Fruit fly (Drosophila melanogaster) whole organism, pupa: Measurements from ENCODE around the gene PXo.

Experiments
- CG15710 ChIP-seq: fragments of 200-800 bp; sonication (Bioruptor generic); optimal IDR thresholded peaks from 2 replicates; lab custom pipeline; 2018; ENCODE audit warnings: missing biosample characterization, mild to moderate bottlenecking, missing genetic modification characterization, moderate library complexity
- CG8301 ChIP-seq: fragments of 200-800 bp; sonication (Bioruptor generic); optimal IDR thresholded peaks from 2 replicates; lab custom pipeline; 2018; ENCODE audit warnings: missing biosample characterization, mild to moderate bottlenecking, missing genetic modification characterization
- CG9948 ChIP-seq: fragments of 200-800 bp; sonication (Bioruptor generic); optimal IDR thresholded peaks from 2 replicates; lab custom pipeline; 2018; ENCODE audit warnings: missing biosample characterization, mild to moderate bottlenecking, missing genetic modification characterization, moderate library complexity
- Ets98B ChIP-seq: fragments of 200-800 bp; sonication (Bioruptor generic); IDR thresholded peaks from 2 replicates; pipeline ENCODE4 v1.3.6; 2022; ENCODE audit warnings: missing biosample characterization, missing genetic modification characterization
- Pif1A ChIP-seq: fragments of 200-800 bp; sonication (Bioruptor generic); optimal IDR thresholded peaks from 3 replicates; lab custom pipeline; 2016; ENCODE audit warnings: missing biosample characterization, missing genetic modification characterization
- gl ChIP-seq: fragments of 200-800 bp; sonication (Bioruptor generic); optimal IDR thresholded peaks from 2 replicates; lab custom pipeline; 2018; ENCODE audit warnings: missing biosample characterization, mild to moderate bottlenecking, missing genetic modification characterization
- rn ChIP-seq: fragments of 200-800 bp; sonication (Bioruptor generic); IDR thresholded peaks from 2 replicates; pipeline ENCODE4 v1.3.6; 2022; ENCODE audit warnings: missing biosample characterization, missing genetic modification characterization

DNA sequence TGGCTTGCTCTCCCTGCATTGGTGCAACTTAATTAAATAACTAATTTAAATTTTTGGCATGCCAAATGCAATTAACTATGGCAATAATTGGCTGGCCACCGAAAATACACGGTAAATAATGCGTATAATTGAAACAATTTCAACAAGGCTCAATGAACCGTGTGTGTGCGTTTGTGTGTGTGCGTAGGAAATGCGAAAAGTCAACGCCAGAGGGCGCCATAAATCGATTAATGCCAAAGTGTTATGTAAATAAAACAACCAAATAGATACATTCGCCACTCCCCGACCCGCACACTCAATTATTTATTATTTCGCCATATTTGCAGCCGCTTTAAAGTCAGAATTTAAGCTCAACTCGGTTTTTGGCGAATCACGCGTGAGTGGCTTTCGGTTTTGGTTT, 36.0 kb upstream of the PXo start:
- TF ChIP-seq gl (tag; lab: Kevin White, UChicago): no peak
- TF ChIP-seq CG15710 (tag; lab: Kevin White, UChicago): no peak
- no peak for TF ChIP-seq rn (GFP tag; lab: Robert Waterston, UW)
- TF ChIP-seq Pif1A (GFP tag; lab: Kevin White, UChicago): no peak
- TF ChIP-seq Ets98B (GFP tag; lab: Robert Waterston, UW): no peak
- TF ChIP-seq CG9948: no peak
- no peak for TF ChIP-seq CG8301 (tag; lab: Kevin White, UChicago)
